Fruit fly (Drosophila melanogaster) whole organism, pupa: ENCODE measurements around the gene bnb.

Experiments
- CG10348 ChIP-seq: fragments of 200-800 bp; sonication (Bioruptor generic); IDR thresholded peaks from 2 replicates; pipeline ENCODE4 v1.3.6; 2022; ENCODE audit warnings: missing biosample characterization, missing genetic modification characterization
- CG12605 ChIP-seq: fragments of 200-800 bp; sonication (Bioruptor generic); IDR thresholded peaks from 2 replicates; pipeline ENCODE4 v1.3.6; 2022; ENCODE audit warnings: missing biosample characterization, missing genetic modification characterization
- CG13204 ChIP-seq: fragments of 200-800 bp; sonication (Bioruptor generic); optimal IDR thresholded peaks from 2 replicates; lab custom pipeline; 2018; ENCODE audit warnings: missing biosample characterization, mild to moderate bottlenecking, missing genetic modification characterization, moderate library complexity
- CG14655 ChIP-seq: fragments of 200-800 bp; sonication (Bioruptor generic); optimal IDR thresholded peaks from 3 replicates; lab custom pipeline; 2017; ENCODE audit warnings: mild to moderate bottlenecking, missing biosample characterization, missing genetic modification reagents, missing genetic modification characterization
- CG15710 ChIP-seq: fragments of 200-800 bp; sonication (Bioruptor generic); optimal IDR thresholded peaks from 2 replicates; lab custom pipeline; 2018; ENCODE audit warnings: missing biosample characterization, mild to moderate bottlenecking, missing genetic modification characterization, moderate library complexity
- CG17806 ChIP-seq: fragments of 200-800 bp; sonication (Bioruptor generic); optimal IDR thresholded peaks from 2 replicates; lab custom pipeline; 2018; ENCODE audit warnings: missing biosample characterization, mild to moderate bottlenecking, missing genetic modification characterization, moderate library complexity
- CG32121 ChIP-seq: fragments of 200-800 bp; sonication (Bioruptor generic); IDR thresholded peaks from 2 replicates; pipeline ENCODE4 v1.3.6; 2022; ENCODE audit warnings: missing biosample characterization, missing genetic modification characterization
- CG34367 ChIP-seq: fragments of 200-800 bp; sonication (Bioruptor generic); optimal IDR thresholded peaks from 2 replicates; lab custom pipeline; 2018; ENCODE audit warnings: missing biosample characterization, mild to moderate bottlenecking, missing genetic modification characterization
- CG4496 ChIP-seq: fragments of 200-800 bp; sonication (Bioruptor generic); IDR thresholded peaks from 3 replicates; pipeline ENCODE4 v1.3.6; 2022; ENCODE audit warnings: missing biosample characterization, missing genetic modification characterization
- CG8159 ChIP-seq: fragments of 200-800 bp; sonication (Bioruptor generic); optimal IDR thresholded peaks from 3 replicates; lab custom pipeline; 2018; ENCODE audit warnings: missing biosample characterization, mild to moderate bottlenecking, missing genetic modification characterization, moderate library complexity
- CG8301 ChIP-seq: fragments of 200-800 bp; sonication (Bioruptor generic); optimal IDR thresholded peaks from 2 replicates; lab custom pipeline; 2018; ENCODE audit warnings: missing biosample characterization, mild to moderate bottlenecking, missing genetic modification characterization
- CG9948 ChIP-seq: fragments of 200-800 bp; sonication (Bioruptor generic); optimal IDR thresholded peaks from 2 replicates; lab custom pipeline; 2018; ENCODE audit warnings: missing biosample characterization, mild to moderate bottlenecking, missing genetic modification characterization, moderate library complexity
- D1 ChIP-seq: fragments of 200-800 bp; sonication (Bioruptor generic); optimal IDR thresholded peaks from 2 replicates; lab custom pipeline; 2018; ENCODE audit warnings: missing biosample characterization, mild to moderate bottlenecking, missing genetic modification characterization, moderate library complexity
- EcR ChIP-seq: fragments of 200-800 bp; sonication (Bioruptor generic); optimal IDR thresholded peaks from 3 replicates; lab custom pipeline; 2019; ENCODE audit warnings: missing biosample characterization, missing genetic modification characterization, mild to moderate bottlenecking, moderate library complexity, missing genetic modification reagents
- Ets98B ChIP-seq: fragments of 200-800 bp; sonication (Bioruptor generic); IDR thresholded peaks from 2 replicates; pipeline ENCODE4 v1.3.6; 2022; ENCODE audit warnings: missing biosample characterization, missing genetic modification characterization
- Pif1A ChIP-seq: fragments of 200-800 bp; sonication (Bioruptor generic); optimal IDR thresholded peaks from 3 replicates; lab custom pipeline; 2016; ENCODE audit warnings: missing biosample characterization, missing genetic modification characterization
- Pif1B ChIP-seq: fragments of 200-800 bp; sonication (Bioruptor generic); optimal IDR thresholded peaks from 3 replicates; lab custom pipeline; 2016; ENCODE audit warnings: missing biosample characterization, missing genetic modification characterization
- Snoo ChIP-seq: fragments of 200-800 bp; sonication (Bioruptor generic); optimal IDR thresholded peaks from 3 replicates; lab custom pipeline; 2017; ENCODE audit warnings: missing biosample characterization, mild to moderate bottlenecking, missing genetic modification characterization, inconsistent platforms
- fd96Ca ChIP-seq: fragments of 200-800 bp; sonication (Bioruptor generic); IDR thresholded peaks from 3 replicates; pipeline ENCODE4 v1.3.6; 2022; ENCODE audit warnings: missing biosample characterization, missing genetic modification characterization
- gl ChIP-seq: fragments of 200-800 bp; sonication (Bioruptor generic); optimal IDR thresholded peaks from 2 replicates; lab custom pipeline; 2018; ENCODE audit warnings: missing biosample characterization, mild to moderate bottlenecking, missing genetic modification characterization
- rn ChIP-seq: fragments of 200-800 bp; sonication (Bioruptor generic); IDR thresholded peaks from 2 replicates; pipeline ENCODE4 v1.3.6; 2022; ENCODE audit warnings: missing biosample characterization, missing genetic modification characterization

bnb gene

dm6 chrX:18830396-18830795 lies 32.9 kb upstream of the bnb start, which contains the start of gene CG7101:
CG7101 (plus strand) TSS chrX:18830591.
- no peak for TF ChIP-seq CG17806 (tag; lab: Kevin White, UChicago)
- no peak for TF ChIP-seq CG8159 (tag; lab: Kevin White, UChicago)
- no peak for TF ChIP-seq Ets98B (GFP tag; lab: Robert Waterston, UW)
- TF ChIP-seq Pif1A (GFP tag; lab: Kevin White, UChicago), result no peak
- TF ChIP-seq D1, result no peak
- TF ChIP-seq CG15710 (tag; lab: Kevin White, UChicago), result no peak
- no peak for TF ChIP-seq fd96Ca (GFP tag; lab: Robert Waterston, UW)
- no peak for TF ChIP-seq Pif1B (GFP tag; lab: Kevin White, UChicago)
- no peak for TF ChIP-seq rn (GFP tag; lab: Robert Waterston, UW)
- no peak for TF ChIP-seq gl (tag; lab: Kevin White, UChicago)
- no peak for TF ChIP-seq CG12605

dm6 chrX:18814944-18815343 lies 17.5 kb upstream of the bnb start:
- no peak for TF ChIP-seq CG4496 (GFP tag; lab: Robert Waterston, UW)
- no peak for TF ChIP-seq Pif1A (GFP tag; lab: Kevin White, UChicago)
- no peak for TF ChIP-seq fd96Ca (GFP tag; lab: Robert Waterston, UW)
- TF ChIP-seq CG15710 (tag; lab: Kevin White, UChicago), result no peak
- no peak for TF ChIP-seq rn (GFP tag; lab: Robert Waterston, UW)
- TF ChIP-seq Ets98B (GFP tag; lab: Robert Waterston, UW), result no peak
- no peak for TF ChIP-seq CG10348 (GFP tag; lab: Robert Waterston, UW)
- no peak for TF ChIP-seq EcR (GFP tag; lab: Kevin White, UChicago)
- no peak for TF ChIP-seq CG14655 (GFP tag; lab: Kevin White, UChicago)
- no peak for TF ChIP-seq CG13204 (GFP tag; lab: Kevin White, UChicago)
- no peak for TF ChIP-seq D1
- no peak for TF ChIP-seq CG8159 (tag; lab: Kevin White, UChicago)
- no peak for TF ChIP-seq Pif1B (GFP tag; lab: Kevin White, UChicago)
- TF ChIP-seq CG8301 (tag; lab: Kevin White, UChicago), result no peak
- TF ChIP-seq CG9948 (tag; lab: Kevin White, UChicago), result no peak
- no peak for TF ChIP-seq CG34367 (tag; lab: Kevin White, UChicago)
- TF ChIP-seq CG17806 (tag; lab: Kevin White, UChicago), result no peak
- TF ChIP-seq Snoo (tag; lab: Kevin White, UChicago), result no peak
- no peak for TF ChIP-seq CG32121

- TF ChIP-seq CG8301 (tag; lab: Kevin White, UChicago) (no peak), EcR (GFP tag; lab: Kevin White, UChicago) (no peak), CG4496 (GFP tag; lab: Robert Waterston, UW) (0 out of 3 replicates have a peak, but pooled peaks have one; percentile 13)
These were observed 16.9 kb upstream of the bnb start for dm6 chrX:18814373-18814772.

dm6 chrX:18813049-18813448 lies 15.6 kb upstream of the bnb start, which contains the start of gene CG42450:
CG42450 (plus strand) TSS chrX:18813297.
- TF ChIP-seq CG15710 (tag; lab: Kevin White, UChicago) (no peak), CG4496 (GFP tag; lab: Robert Waterston, UW) (0 out of 3 replicates have a peak, but pooled peaks have one; percentile 15)

dm6 chrX:18812111-18812510 lies 14.6 kb upstream of the bnb start:
- no peak for TF ChIP-seq CG8301 (tag; lab: Kevin White, UChicago)
- TF ChIP-seq CG13204 (GFP tag; lab: Kevin White, UChicago), result no peak
- no peak for TF ChIP-seq CG32121
- no peak for TF ChIP-seq CG12605
- no peak for TF ChIP-seq gl (tag; lab: Kevin White, UChicago)
- no peak for TF ChIP-seq Snoo (tag; lab: Kevin White, UChicago)
- no peak for TF ChIP-seq fd96Ca (GFP tag; lab: Robert Waterston, UW)
- no peak for TF ChIP-seq Pif1B (GFP tag; lab: Kevin White, UChicago)
- no peak for TF ChIP-seq CG10348 (GFP tag; lab: Robert Waterston, UW)
- no peak for TF ChIP-seq CG34367 (tag; lab: Kevin White, UChicago)
- TF ChIP-seq Ets98B (GFP tag; lab: Robert Waterston, UW), result no peak
- TF ChIP-seq CG8159 (tag; lab: Kevin White, UChicago), result no peak
- TF ChIP-seq CG9948 (tag; lab: Kevin White, UChicago), result no peak
- no peak for TF ChIP-seq CG14655 (GFP tag; lab: Kevin White, UChicago)
- TF ChIP-seq EcR (GFP tag; lab: Kevin White, UChicago), result no peak
- TF ChIP-seq CG4496 (GFP tag; lab: Robert Waterston, UW), result no peak
- TF ChIP-seq rn (GFP tag; lab: Robert Waterston, UW), result no peak
- no peak for TF ChIP-seq CG17806 (tag; lab: Kevin White, UChicago)
- no peak for TF ChIP-seq CG15710 (tag; lab: Kevin White, UChicago)
- TF ChIP-seq D1, result no peak
- TF ChIP-seq, all 21 proteins: peak for 0

- TF ChIP-seq CG4496 (GFP tag; lab: Robert Waterston, UW) (no peak), CG8301 (tag; lab: Kevin White, UChicago) (no peak), CG12605 (no peak), Snoo (tag; lab: Kevin White, UChicago) (no peak), CG8159 (tag; lab: Kevin White, UChicago) (no peak), rn (GFP tag; lab: Robert Waterston, UW) (no peak), D1 (no peak), fd96Ca (GFP tag; lab: Robert Waterston, UW) (no peak), gl (tag; lab: Kevin White, UChicago) (no peak), CG17806 (tag; lab: Kevin White, UChicago) (no peak), CG10348 (GFP tag; lab: Robert Waterston, UW) (no peak), Pif1A (GFP tag; lab: Kevin White, UChicago) (no peak), CG14655 (GFP tag; lab: Kevin White, UChicago) (no peak), EcR (GFP tag; lab: Kevin White, UChicago) (no peak)
These were observed 8.9 kb upstream of the bnb start, which contains the start of gene CG7058 for dm6 chrX:18806365-18806764. CG7058 (plus strand) TSS chrX:18806694.
